Worm (Caenorhabditis elegans): ENCODE measurements around the gene Y38H8A.4.

Gene Y38H8A.4

DNA sequence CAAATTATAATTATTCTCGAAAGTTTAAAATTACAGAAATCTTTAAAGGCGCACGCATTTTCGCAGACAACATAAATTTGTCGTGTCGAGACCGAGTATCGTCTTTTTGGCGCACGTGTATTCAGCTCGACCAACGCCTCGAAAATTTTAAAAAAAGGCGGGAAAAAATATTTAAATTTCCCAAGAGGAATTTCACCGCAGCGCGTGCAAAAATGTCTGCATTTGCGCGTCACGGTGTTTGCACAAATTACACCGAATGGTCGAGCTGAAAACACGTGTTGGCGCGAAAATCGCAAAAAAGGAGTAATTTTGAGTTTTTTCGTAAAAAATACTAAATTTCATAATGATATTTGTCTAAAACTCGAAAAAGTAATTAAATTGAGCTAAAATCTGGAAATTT, 21.4 kb downstream of the Y38H8A.4 start (continued):
- no peak for TF ChIP-seq hrde-1 (tag; optimal IDR thresholded peaks at IDR 0.05; ENCODE audit: borderline replicate concordance)
- no peak for TF ChIP-seq tbp1 (GFP tag; optimal IDR thresholded peaks at IDR 0.05)
- 0 out of 2 replicates have a peak, but pooled peaks have one; percentile 38 for TF ChIP-seq madf-8 (GFP tag; conservative IDR thresholded peaks at IDR 0.05)
- TF ChIP-seq lin-54 (GFP tag; optimal IDR thresholded peaks at IDR 0.05) = peak; percentile 15
- TF ChIP-seq Y53F4B.3 (GFP tag; IDR thresholded peaks at IDR 0.05) = no peak
- TF ChIP-seq gei-17 (GFP tag; optimal IDR thresholded peaks at IDR 0.05) = no peak
- TF ChIP-seq snpc-1.3 (tag; optimal IDR thresholded peaks at IDR 0.05; ENCODE audit: insufficient read depth) = no peak
- TF ChIP-seq let-526 (GFP tag; IDR thresholded peaks at IDR 0.05) = no peak
- TF ChIP-seq ztf-26 (tag; optimal IDR thresholded peaks at IDR 0.05) = no peak
- TF ChIP-seq tbx-9 (tag; optimal IDR thresholded peaks at IDR 0.05; ENCODE audit: borderline replicate concordance) = no peak
- no peak for TF ChIP-seq lsy-27 (tag; optimal IDR thresholded peaks at IDR 0.05; ENCODE audit: borderline replicate concordance, insufficient read depth)
- TF ChIP-seq F10E7.11 (tag; optimal IDR thresholded peaks at IDR 0.05) = no peak
- peak; percentile 42 for TF ChIP-seq F33H1.4 (GFP tag; IDR thresholded peaks at IDR 0.05)
- TF ChIP-seq efl-1 (GFP tag; optimal IDR thresholded peaks at IDR 0.05) = peak; percentile 71
- TF ChIP-seq F37B4.10 (GFP tag; IDR thresholded peaks at IDR 0.05) = no peak
- TF ChIP-seq egl-44 (GFP tag; IDR thresholded peaks at IDR 0.05) = no peak
- no peak for TF ChIP-seq F52B5.7 (tag; optimal IDR thresholded peaks at IDR 0.05)
- no peak; the same call in 1 of the 2 replicates for TF ChIP-seq dox-1 (GFP tag; IDR thresholded peaks at IDR 0.05)
- no peak for TF ChIP-seq snpc-1.1 (tag; optimal IDR thresholded peaks at IDR 0.05; ENCODE audit: insufficient read depth)
- no peak for TF ChIP-seq nhr-80 (tag; optimal IDR thresholded peaks at IDR 0.05)
- TF ChIP-seq ceh-91 (GFP tag; IDR thresholded peaks at IDR 0.05) = peak; percentile 32; the same call in 1 of the 2 replicates
- peak; percentile 67 for TF ChIP-seq xnd-1 (tag; optimal IDR thresholded peaks at IDR 0.05)
- TF ChIP-seq nfya-2 (GFP tag; IDR thresholded peaks at IDR 0.05) = no peak
- TF ChIP-seq ama-1 (optimal IDR thresholded peaks at IDR 0.05) = no peak
- TF ChIP-seq ama-1 (GFP tag; optimal IDR thresholded peaks at IDR 0.05) = no peak
- no peak for TF ChIP-seq ets-4 (GFP tag; optimal IDR thresholded peaks at IDR 0.05)
- TF ChIP-seq hmg-20 (GFP tag; IDR thresholded peaks at IDR 0.05) = no peak
- TF ChIP-seq repo-1 (tag; optimal IDR thresholded peaks at IDR 0.05) = no peak
- no peak for TF ChIP-seq nhr-120 (GFP tag; IDR thresholded peaks at IDR 0.05)
- no peak for TF ChIP-seq pha-4 (tag; optimal IDR thresholded peaks at IDR 0.05)
- TF ChIP-seq F22D6.2 (tag; optimal IDR thresholded peaks at IDR 0.05) = no peak
- no peak for TF ChIP-seq atf-7 (tag; optimal IDR thresholded peaks at IDR 0.05)
- TF ChIP-seq ztf-18 (tag; optimal IDR thresholded peaks at IDR 0.05) = no peak
- TF ChIP-seq D2030.7 (GFP tag; IDR thresholded peaks at IDR 0.05) = no peak
- no peak for TF ChIP-seq ceh-79 (tag; optimal IDR thresholded peaks at IDR 0.05)
- TF ChIP-seq mcd-1 (GFP tag; IDR thresholded peaks at IDR 0.05) = no peak
- no peak for TF ChIP-seq somi-1 (GFP tag; optimal IDR thresholded peaks at IDR 0.05)
- no peak for TF ChIP-seq ceh-27 (GFP tag; optimal IDR thresholded peaks at IDR 0.05)
- TF ChIP-seq fkh-3 (tag; optimal IDR thresholded peaks at IDR 0.05) = no peak
- TF ChIP-seq die-1 (tag; optimal IDR thresholded peaks at IDR 0.05) = no peak
- no peak for TF ChIP-seq mel-28 (tag; optimal IDR thresholded peaks at IDR 0.05; ENCODE audit: borderline replicate concordance)
- TF ChIP-seq nhr-179 (tag; optimal IDR thresholded peaks at IDR 0.05) = no peak
- no peak for TF ChIP-seq egrh-3 (GFP tag; IDR thresholded peaks at IDR 0.05)
- no peak for TF ChIP-seq F23B12.7 (tag; optimal IDR thresholded peaks at IDR 0.05; ENCODE audit: insufficient read depth)
- TF ChIP-seq K11D2.4 (GFP tag; IDR thresholded peaks at IDR 0.05) = no peak
- TF ChIP-seq F57C9.4 (tag; optimal IDR thresholded peaks at IDR 0.05) = no peak
- TF ChIP-seq egl-18 (GFP tag; IDR thresholded peaks at IDR 0.05) = no peak
- no peak for TF ChIP-seq snpc-3.4 (tag; optimal IDR thresholded peaks at IDR 0.05)
- no peak for TF ChIP-seq attf-5 (GFP tag; optimal IDR thresholded peaks at IDR 0.05)

All from whole organism, young adult.